Fruit fly (Drosophila melanogaster): Measurements from ENCODE around the gene CG12307.

- TF ChIP-seq CG31627 (GFP tag; optimal IDR thresholded peaks at IDR 0.05) (no peak), CG6854 (GFP tag; optimal IDR thresholded peaks at IDR 0.05) (no peak), CG8319 (GFP tag; optimal IDR thresholded peaks at IDR 0.05) (no peak), OdsH (GFP tag; optimal IDR thresholded peaks at IDR 0.05) (no peak), fd59A (GFP tag; optimal IDR thresholded peaks at IDR 0.05) (no peak), Lpt (GFP tag; optimal IDR thresholded peaks at IDR 0.05) (no peak), Sox102F (GFP tag; optimal IDR thresholded peaks at IDR 0.05) (no peak), esn (GFP tag; optimal IDR thresholded peaks at IDR 0.05) (no peak), spab (GFP tag; optimal IDR thresholded peaks at IDR 0.05) (no peak), CG8119 (GFP tag; IDR thresholded peaks at IDR 0.05) (no peak)
These were observed at the start of gene CG12307, which contains the start of gene CG4983 for dm6 chr2L:11651910-11652498.
